Fruit fly (Drosophila melanogaster) whole organism, prepupa: ENCODE data around the gene bwa.

Experiments used
- Blimp-1 ChIP-seq: fragments of 200-800 bp; sonication (Bioruptor generic); optimal IDR thresholded peaks from 3 replicates; lab custom pipeline; 2017; ENCODE audit warnings: missing biosample characterization, missing genetic modification characterization, mild to moderate bottlenecking, moderate library complexity, missing genetic modification reagents
- CG10631 ChIP-seq: fragments of 200-800 bp; sonication (Bioruptor generic); optimal IDR thresholded peaks from 2 replicates; lab custom pipeline; 2016; ENCODE audit warnings: missing biosample characterization, missing genetic modification characterization
- CG10669 ChIP-seq: fragments of 200-800 bp; sonication (Bioruptor generic); optimal IDR thresholded peaks from 3 replicates; lab custom pipeline; 2018; ENCODE audit warnings: missing biosample characterization, mild to moderate bottlenecking, missing genetic modification characterization, moderate library complexity
- CG11762 ChIP-seq: fragments of 200-800 bp; sonication (Bioruptor generic); optimal IDR thresholded peaks from 3 replicates; lab custom pipeline; 2016; ENCODE audit warnings: missing biosample characterization, missing genetic modification characterization; ENCODE audit not compliant: insufficient read depth
- CG1621 ChIP-seq: fragments of 200-800 bp; sonication (Bioruptor generic); optimal IDR thresholded peaks from 3 replicates; lab custom pipeline; 2018; ENCODE audit warnings: missing biosample characterization, mild to moderate bottlenecking, missing genetic modification characterization
- CG16779 ChIP-seq: fragments of 200-800 bp; sonication (Bioruptor generic); optimal IDR thresholded peaks from 3 replicates; lab custom pipeline; 2017; ENCODE audit warnings: missing biosample characterization, mild to moderate bottlenecking, missing genetic modification characterization
- CG3032 ChIP-seq: fragments of 200-800 bp; optimal IDR thresholded peaks from 2 replicates; lab custom pipeline; 2019; ENCODE audit warnings: missing biosample characterization, mild to moderate bottlenecking, missing genetic modification characterization, moderate library complexity
- CG31627 ChIP-seq: fragments of 200-800 bp; sonication (Bioruptor generic); optimal IDR thresholded peaks from 3 replicates; lab custom pipeline; 2016; ENCODE audit warnings: missing biosample characterization, missing genetic modification characterization
- CG34406 ChIP-seq: fragments of 200-800 bp; sonication (Bioruptor generic); optimal IDR thresholded peaks from 3 replicates; lab custom pipeline; 2016; ENCODE audit warnings: missing biosample characterization, missing genetic modification characterization
- CG4318 ChIP-seq: fragments of 200-800 bp; sonication (Bioruptor generic); optimal IDR thresholded peaks from 3 replicates; lab custom pipeline; 2017; ENCODE audit warnings: missing biosample characterization, mild to moderate bottlenecking, missing genetic modification characterization
- CG6276 ChIP-seq: fragments of 200-800 bp; sonication (Bioruptor generic); optimal IDR thresholded peaks from 2 replicates; lab custom pipeline; 2017; ENCODE audit warnings: missing biosample characterization, mild to moderate bottlenecking, missing genetic modification characterization
- CG6792 ChIP-seq: fragments of 200-800 bp; sonication (Bioruptor generic); optimal IDR thresholded peaks from 3 replicates; lab custom pipeline; 2016; ENCODE audit warnings: missing biosample characterization, missing genetic modification characterization
- CG8119 ChIP-seq: fragments of 200-800 bp; sonication (Bioruptor generic); IDR thresholded peaks from 3 replicates; pipeline ENCODE4 v1.3.6; 2022; ENCODE audit warnings: missing biosample characterization, missing genetic modification characterization
- CG8319 ChIP-seq: fragments of 200-800 bp; sonication (Bioruptor generic); optimal IDR thresholded peaks from 3 replicates; lab custom pipeline; 2016; ENCODE audit warnings: missing biosample characterization, missing genetic modification characterization
- CG9139 ChIP-seq: fragments of 200-800 bp; sonication (Bioruptor generic); optimal IDR thresholded peaks from 3 replicates; lab custom pipeline; 2017; ENCODE audit warnings: missing biosample characterization, mild to moderate bottlenecking, missing genetic modification characterization
- Eip78C ChIP-seq: fragments of 200-800 bp; sonication (Bioruptor generic); peaks from one replicate; lab custom pipeline; 2016; ENCODE audit warnings: missing biosample characterization, missing genetic modification characterization
- Ets21C ChIP-seq: fragments of 200-800 bp; sonication (Bioruptor generic); optimal IDR thresholded peaks from 3 replicates; lab custom pipeline; 2016; ENCODE audit warnings: missing biosample characterization, missing genetic modification characterization
- Gug ChIP-seq: fragments of 200-800 bp; sonication (Bioruptor generic); IDR thresholded peaks from 2 replicates; pipeline ENCODE4 v1.3.6; 2022; ENCODE audit warnings: missing biosample characterization, missing genetic modification characterization
- Hr39 ChIP-seq: fragments of 200-800 bp; sonication (Bioruptor generic); optimal IDR thresholded peaks from 2 replicates; lab custom pipeline; 2016; ENCODE audit warnings: missing biosample characterization, missing genetic modification characterization
- Lpt ChIP-seq: fragments of 200-800 bp; sonication (Bioruptor generic); optimal IDR thresholded peaks from 3 replicates; lab custom pipeline; 2016; ENCODE audit warnings: missing biosample characterization, missing genetic modification characterization
- Met ChIP-seq: fragments of 200-800 bp; sonication (Bioruptor generic); optimal IDR thresholded peaks from 3 replicates; lab custom pipeline; 2016; ENCODE audit warnings: missing biosample characterization, missing genetic modification characterization
- Smox ChIP-seq: fragments of 200-800 bp; sonication (Bioruptor generic); optimal IDR thresholded peaks from 3 replicates; lab custom pipeline; 2016; ENCODE audit warnings: missing biosample characterization, missing genetic modification characterization
- Sox14 ChIP-seq: fragments of 200-800 bp; sonication (Bioruptor generic); optimal IDR thresholded peaks from 3 replicates; lab custom pipeline; 2016; ENCODE audit warnings: missing biosample characterization, missing genetic modification characterization
- Sox15 ChIP-seq: fragments of 200-800 bp; sonication (Bioruptor generic); optimal IDR thresholded peaks from 3 replicates; lab custom pipeline; 2016; ENCODE audit warnings: missing biosample characterization, missing genetic modification characterization
- achi ChIP-seq: fragments of 200-800 bp; sonication (Bioruptor generic); optimal IDR thresholded peaks from 3 replicates; lab custom pipeline; 2016; ENCODE audit warnings: missing biosample characterization, missing genetic modification characterization
- acj6 ChIP-seq: fragments of 200-800 bp; sonication (Bioruptor generic); optimal IDR thresholded peaks from 3 replicates; lab custom pipeline; 2016; ENCODE audit warnings: missing biosample characterization, missing genetic modification characterization
- cyc ChIP-seq: fragments of 200-800 bp; sonication (Bioruptor generic); optimal IDR thresholded peaks from 3 replicates; lab custom pipeline; 2016; ENCODE audit warnings: missing biosample characterization, missing genetic modification characterization
- dac ChIP-seq: fragments of 200-800 bp; sonication (Bioruptor generic); optimal IDR thresholded peaks from 2 replicates; lab custom pipeline; 2017; ENCODE audit warnings: missing biosample characterization, mild to moderate bottlenecking, missing genetic modification characterization
- dsx ChIP-seq: fragments of 200-800 bp; optimal IDR thresholded peaks from 3 replicates; lab custom pipeline; 2019; ENCODE audit warnings: missing biosample characterization, mild to moderate bottlenecking, missing genetic modification characterization, moderate library complexity; ENCODE audit not compliant: poor library complexity, severe bottlenecking
- eg ChIP-seq: fragments of 200-800 bp; sonication (Bioruptor generic); IDR thresholded peaks from 3 replicates; pipeline ENCODE4 v1.3.6; 2022; ENCODE audit warnings: missing biosample characterization, missing genetic modification characterization
- esn ChIP-seq: fragments of 200-800 bp; sonication (Bioruptor generic); optimal IDR thresholded peaks from 2 replicates; lab custom pipeline; 2016; ENCODE audit warnings: missing biosample characterization, mild to moderate bottlenecking, missing genetic modification characterization, moderate library complexity
- fd85E ChIP-seq: fragments of 200-800 bp; sonication (Bioruptor generic); optimal IDR thresholded peaks from 3 replicates; lab custom pipeline; 2016; ENCODE audit warnings: missing biosample characterization, missing genetic modification characterization
- fkh ChIP-seq: fragments of 200-800 bp; sonication (Bioruptor generic); optimal IDR thresholded peaks from 3 replicates; lab custom pipeline; 2017; ENCODE audit warnings: missing biosample characterization, mild to moderate bottlenecking, missing genetic modification characterization, moderate library complexity
- lz ChIP-seq: fragments of 200-800 bp; sonication (Bioruptor generic); optimal IDR thresholded peaks from 3 replicates; lab custom pipeline; 2016; ENCODE audit warnings: missing biosample characterization, missing genetic modification characterization
- net ChIP-seq: fragments of 200-800 bp; sonication (Bioruptor generic); optimal IDR thresholded peaks from 3 replicates; lab custom pipeline; 2016; ENCODE audit warnings: missing biosample characterization, missing genetic modification characterization
- pdm3 ChIP-seq: fragments of 200-800 bp; sonication (Bioruptor generic); optimal IDR thresholded peaks from 3 replicates; lab custom pipeline; 2016; ENCODE audit warnings: missing biosample characterization, missing genetic modification characterization
- salr ChIP-seq, 2 experiments: fragments of 200-800 bp; sonication (Bioruptor generic); optimal IDR thresholded peaks; 3 replicates each; lab custom pipeline; 2016 to 2018; ENCODE audit warnings: missing biosample characterization in 2 of 2, missing genetic modification characterization in 2 of 2, mild to moderate bottlenecking in 1 of 2
- spab ChIP-seq: fragments of 200-800 bp; sonication (Bioruptor generic); optimal IDR thresholded peaks from 2 replicates; lab custom pipeline; 2017; ENCODE audit warnings: missing biosample characterization, mild to moderate bottlenecking, missing genetic modification characterization, missing genetic modification reagents
- svp ChIP-seq: fragments of 200-800 bp; sonication (Bioruptor generic); peaks from one replicate; lab custom pipeline; 2016; ENCODE audit warnings: missing biosample characterization, missing genetic modification characterization
- topi ChIP-seq: fragments of 200-800 bp; sonication (Bioruptor generic); optimal IDR thresholded peaks from 3 replicates; lab custom pipeline; 2016; ENCODE audit warnings: missing biosample characterization, missing genetic modification characterization
- vri ChIP-seq: fragments of 200-800 bp; sonication (Bioruptor generic); optimal IDR thresholded peaks from 3 replicates; lab custom pipeline; 2016; ENCODE audit warnings: missing biosample characterization, mild to moderate bottlenecking, missing genetic modification characterization

bwa gene

dm6 chr2L:20104526-20104925 is 38.3 kb downstream of the bwa start:
- TF ChIP-seq svp (no peak), Gug (no peak), CG9139 (GFP tag; lab: Kevin White, UChicago) (no peak), Sox15 (GFP tag; lab: Kevin White, UChicago) (no peak), CG16779 (no peak), Met (GFP tag; lab: Kevin White, UChicago) (no peak), fkh (no peak), CG8119 (no peak), dac (GFP tag; lab: Kevin White, UChicago) (no peak), topi (GFP tag; lab: Kevin White, UChicago) (no peak), CG10631 (no peak), eg (no peak), Blimp-1 (GFP tag; lab: Kevin White, UChicago) (no peak), salr (GFP tag; optimal IDR thresholded peaks at IDR 0.05; lab: Kevin White, UChicago) (no peak), achi (no peak), esn (GFP tag; lab: Kevin White, UChicago) (no peak), CG6792 (no peak), Eip78C (GFP tag; lab: Kevin White, UChicago) (no peak), Hr39 (GFP tag; lab: Kevin White, UChicago) (no peak)

DNA sequence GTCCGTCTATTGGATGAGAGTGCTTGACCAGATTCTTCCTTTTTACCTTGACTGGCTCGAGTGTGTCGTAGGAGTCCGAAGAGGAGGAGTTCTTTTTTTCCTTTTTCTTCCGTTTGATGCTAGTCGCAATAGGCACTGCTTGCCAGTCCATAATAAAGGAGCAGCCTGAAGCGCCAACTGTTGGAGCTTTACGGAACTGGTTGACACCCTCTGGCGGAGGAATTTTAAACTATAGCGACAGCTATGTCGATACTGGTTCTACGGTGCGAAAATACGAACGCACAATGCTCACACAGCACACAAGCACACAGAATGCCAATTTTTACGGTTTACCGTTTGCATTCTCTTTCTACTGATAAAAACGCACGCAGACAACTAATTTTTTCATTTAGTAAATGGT is 40.4 kb downstream of the bwa start:
- TF ChIP-seq Gug (no peak), esn (GFP tag; lab: Kevin White, UChicago) (peak; percentile 17), Lpt (GFP tag; lab: Kevin White, UChicago) (no peak), CG8119 (no peak), CG31627 (GFP tag; lab: Kevin White, UChicago) (peak; percentile 39), pdm3 (GFP tag; lab: Kevin White, UChicago) (no peak), cyc (GFP tag; lab: Kevin White, UChicago) (peak; percentile 14), Blimp-1 (GFP tag; lab: Kevin White, UChicago) (no peak), lz (GFP tag; lab: Kevin White, UChicago) (peak; percentile 20), Ets21C (no peak), Hr39 (GFP tag; lab: Kevin White, UChicago) (peak; percentile 35), CG11762 (GFP tag; lab: Kevin White, UChicago) (no peak), Eip78C (GFP tag; lab: Kevin White, UChicago) (peak; percentile 7), vri (no peak), spab (GFP tag; lab: Kevin White, UChicago) (no peak), dsx (GFP tag; lab: Kevin White, UChicago) (no peak), Sox14 (no peak), eg (no peak), CG10669 (GFP tag; lab: Kevin White, UChicago) (no peak), CG6276 (GFP tag; lab: Kevin White, UChicago) (no peak), CG34406 (GFP tag; lab: Kevin White, UChicago) (no peak), CG8319 (GFP tag; lab: Kevin White, UChicago) (no peak), net (GFP tag; lab: Kevin White, UChicago) (no peak), CG4318 (GFP tag; lab: Kevin White, UChicago) (no peak), Smox (GFP tag; lab: Kevin White, UChicago) (no peak), fd85E (GFP tag; lab: Kevin White, UChicago) (no peak), CG1621 (tag; lab: Kevin White, UChicago) (peak; percentile 78), Met (GFP tag; lab: Kevin White, UChicago) (peak; percentile 1)

DNA sequence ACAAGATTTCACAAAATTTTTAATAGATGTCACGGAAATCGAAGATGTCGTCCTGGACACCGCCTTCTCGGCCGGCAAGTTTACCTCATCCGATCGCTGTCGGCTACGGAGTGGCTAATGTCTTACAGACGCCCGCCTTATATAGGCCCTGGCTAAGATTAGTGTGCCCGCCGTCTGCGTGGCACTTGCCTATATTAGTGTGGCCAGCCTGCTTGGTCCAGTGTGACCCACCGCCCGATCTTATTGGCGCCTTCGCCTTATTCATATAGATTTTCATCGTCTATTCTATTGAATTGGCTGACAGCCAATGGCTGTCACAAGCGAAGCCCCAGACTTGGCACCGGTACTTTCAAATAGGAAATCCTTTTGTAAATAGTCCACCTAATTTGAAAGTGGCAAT is 49.7 kb downstream of the bwa start:
- no peak for TF ChIP-seq Lpt (GFP tag; lab: Kevin White, UChicago)
- TF ChIP-seq Sox14 = no peak
- no peak for TF ChIP-seq CG34406 (GFP tag; lab: Kevin White, UChicago)
- TF ChIP-seq Ets21C = no peak
- no peak for TF ChIP-seq acj6 (GFP tag; lab: Kevin White, UChicago)
- no peak for TF ChIP-seq Hr39 (GFP tag; lab: Kevin White, UChicago)
- TF ChIP-seq CG3032 (tag; lab: Kevin White, UChicago) = no peak
- TF ChIP-seq salr (GFP tag; optimal IDR thresholded peaks at IDR 0.05; lab: Kevin White, UChicago) = no peak
